Fruit fly (Drosophila melanogaster): ENCODE data around the gene RpL7-like.
A peak's percentile ranks its signal among the peaks of the same experiment; 100 is the strongest.

The RpL7-like gene

DNA sequence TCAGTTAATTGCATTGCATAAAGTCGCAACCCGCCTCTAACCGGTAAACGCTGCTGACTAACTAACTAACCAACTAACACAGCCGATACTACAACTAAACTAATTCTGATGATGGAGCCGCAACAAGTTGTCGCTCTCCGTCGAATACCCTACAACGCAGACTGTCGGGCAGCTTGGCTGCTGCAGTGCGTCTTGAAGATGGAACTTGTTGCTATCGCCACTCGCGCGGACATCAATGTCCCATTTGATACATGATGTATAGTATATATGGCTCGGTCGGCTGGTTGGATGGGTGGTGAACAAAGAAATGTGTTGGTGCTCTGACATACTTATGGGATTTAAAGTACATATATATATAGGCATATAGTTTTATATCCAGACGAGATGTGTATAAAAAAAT is 30.6 kb upstream of the RpL7-like start (continued):
- TF ChIP-seq CG13287 (GFP tag; IDR thresholded peaks at IDR 0.05; ENCODE audit: partially characterized antibody) (no peak), CG9215 (GFP tag; IDR thresholded peaks at IDR 0.05) (no peak), CHES-1-like (GFP tag; optimal IDR thresholded peaks at IDR 0.05) (no peak), emc (GFP tag; optimal IDR thresholded peaks at IDR 0.05) (no peak), CG13894 (tag; optimal IDR thresholded peaks at IDR 0.05) (no peak), da (GFP tag; optimal IDR thresholded peaks at IDR 0.05) (no peak), CG10321 (GFP tag; IDR thresholded peaks at IDR 0.05) (no peak), CG13624 (GFP tag; optimal IDR thresholded peaks at IDR 0.05) (no peak), CG2889 (GFP tag; IDR thresholded peaks at IDR 0.05) (no peak), CG2678 (tag; optimal IDR thresholded peaks at IDR 0.05) (peak; percentile 19), Dek (tag; optimal IDR thresholded peaks at IDR 0.05) (no peak), CG11695 (GFP tag; IDR thresholded peaks at IDR 0.05) (no peak), CG17361 (GFP tag; IDR thresholded peaks at IDR 0.05) (no peak), CG15073 (GFP tag; optimal IDR thresholded peaks at IDR 0.05) (no peak), unpg (GFP tag; optimal IDR thresholded peaks at IDR 0.05) (peak; percentile 8), lilli (GFP tag; optimal IDR thresholded peaks at IDR 0.05) (no peak), Hr78 (GFP tag; optimal IDR thresholded peaks at IDR 0.05) (no peak), gcm (GFP tag; optimal IDR thresholded peaks at IDR 0.05) (no peak), crp (GFP tag; optimal IDR thresholded peaks at IDR 0.05) (no peak), CG30020 (tag; optimal IDR thresholded peaks at IDR 0.05) (no peak), CG4328 (GFP tag; optimal IDR thresholded peaks at IDR 0.05) (no peak), NFAT (GFP tag; IDR thresholded peaks at IDR 0.05) (no peak), CG18262 (tag; optimal IDR thresholded peaks at IDR 0.05) (no peak), Aef1 (GFP tag; IDR thresholded peaks at IDR 0.05) (no peak), CG2129 (GFP tag; IDR thresholded peaks at IDR 0.05; ENCODE audit: partially characterized antibody) (no peak), maf-S (GFP tag; optimal IDR thresholded peaks at IDR 0.05) (no peak), ato (GFP tag; IDR thresholded peaks at IDR 0.05; ENCODE audit: partially characterized antibody) (no peak), CG9727 (GFP tag; optimal IDR thresholded peaks at IDR 0.05) (no peak), sd (tag; optimal IDR thresholded peaks at IDR 0.05) (peak; percentile 4), gt (GFP tag; IDR thresholded peaks at IDR 0.05) (no peak), H15 (GFP tag; IDR thresholded peaks at IDR 0.05) (no peak), repo (GFP tag; optimal IDR thresholded peaks at IDR 0.05) (no peak), Atf3 (GFP tag; optimal IDR thresholded peaks at IDR 0.05) (no peak), inv (GFP tag; IDR thresholded peaks at IDR 0.05; ENCODE audit: partially characterized antibody) (no peak), CG4617 (GFP tag; optimal IDR thresholded peaks at IDR 0.05; ENCODE audit: borderline replicate concordance) (no peak), Dref (GFP tag; IDR thresholded peaks at IDR 0.05) (no peak), zen2 (GFP tag; IDR thresholded peaks at IDR 0.05; ENCODE audit: partially characterized antibody) (no peak), Vsx1 (GFP tag; optimal IDR thresholded peaks at IDR 0.05) (no peak), Stat92E (GFP tag; optimal IDR thresholded peaks at IDR 0.05) (no peak), dmrt11E (tag; optimal IDR thresholded peaks at IDR 0.05) (no peak), Sry-β (GFP tag; optimal IDR thresholded peaks at IDR 0.05) (no peak), CG13123 (GFP tag; optimal IDR thresholded peaks at IDR 0.05) (no peak), Six4 (GFP tag; optimal IDR thresholded peaks at IDR 0.05) (no peak), MESR4 (GFP tag; optimal IDR thresholded peaks at IDR 0.05) (no peak), NfI (GFP tag; optimal IDR thresholded peaks at IDR 0.05) (peak; percentile 8), aop (GFP tag; IDR thresholded peaks at IDR 0.05) (no peak), lab (GFP tag; optimal IDR thresholded peaks at IDR 0.05) (peak; percentile 51), Xbp1 (GFP tag; optimal IDR thresholded peaks at IDR 0.05) (no peak), fu2 (GFP tag; optimal IDR thresholded peaks at IDR 0.05) (no peak), C15 (GFP tag; IDR thresholded peaks at IDR 0.05) (no peak), CG12104 (GFP tag; optimal IDR thresholded peaks at IDR 0.05) (no peak)

Measured in whole organism, embryonic.